Worm (Caenorhabditis elegans): ENCODE data around the gene iff-1.

DNA sequence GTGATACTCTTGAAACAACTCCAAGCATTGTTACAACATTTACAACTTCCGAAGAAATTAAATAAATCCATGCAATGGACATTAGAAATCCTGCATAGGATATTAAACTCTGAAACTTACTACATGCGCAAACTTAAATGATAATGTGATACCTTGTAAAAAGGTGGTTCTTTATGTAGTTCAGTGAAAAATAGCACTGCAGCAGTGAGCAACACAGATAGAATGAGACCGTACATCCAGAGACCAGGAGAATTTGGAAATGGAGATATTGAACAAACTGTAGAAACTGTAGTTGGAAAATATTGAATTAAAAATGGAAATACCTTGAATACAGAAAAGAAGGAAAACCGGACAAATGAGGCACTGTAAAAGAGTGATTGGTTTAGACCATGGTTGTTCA is 35.8 kb downstream of the iff-1 start:
- TF ChIP-seq nhr-237 (tag; optimal IDR thresholded peaks at IDR 0.05) (no peak), ztf-11 (tag; optimal IDR thresholded peaks at IDR 0.05) (no peak), unc-62 (GFP tag; optimal IDR thresholded peaks at IDR 0.05) (no peak), snpc-4 (tag; optimal IDR thresholded peaks at IDR 0.05) (no peak), elt-1 (tag; optimal IDR thresholded peaks at IDR 0.05; ENCODE audit: borderline replicate concordance, insufficient read depth) (no peak), lin-13 (tag; optimal IDR thresholded peaks at IDR 0.05) (no peak), ces-1 (GFP tag; optimal IDR thresholded peaks at IDR 0.05) (no peak), ceh-83 (GFP tag; optimal IDR thresholded peaks at IDR 0.05) (no peak), M03D4.4 (tag; optimal IDR thresholded peaks at IDR 0.05) (no peak), blmp-1 (tag; optimal IDR thresholded peaks at IDR 0.05) (no peak), unc-39 (tag; optimal IDR thresholded peaks at IDR 0.05) (no peak), elt-3 (tag; optimal IDR thresholded peaks at IDR 0.05) (no peak), mep-1 (tag; optimal IDR thresholded peaks at IDR 0.05) (no peak)

Data from whole organism, mixed stage, embryonic.